Worm (Caenorhabditis elegans): ENCODE results near the gene T16A9.5.
"Not testable (repeated sequence)": the region's sequence is repeated elsewhere in the genome, so short reads cannot be mapped to it uniquely, and the experiment has no call there.

T16A9.5 gene

ce11 chrV:14212813-14213212, 2.2 kb downstream of the T16A9.5 start (continued):
- TF ChIP-seq gmeb-1 (tag; optimal IDR thresholded peaks at IDR 0.05) = peak; percentile 53
- no peak for TF ChIP-seq nhr-237 (tag; optimal IDR thresholded peaks at IDR 0.05)
- TF ChIP-seq unc-62 (GFP tag; optimal IDR thresholded peaks at IDR 0.05) = no peak
- no peak for TF ChIP-seq nhr-10 (tag; optimal IDR thresholded peaks at IDR 0.05)
- no peak for TF ChIP-seq ztf-11 (tag; optimal IDR thresholded peaks at IDR 0.05)

- no peak for TF ChIP-seq lin-13 (GFP tag; optimal IDR thresholded peaks at IDR 0.05)
- no peak for TF ChIP-seq ztf-11 (tag; optimal IDR thresholded peaks at IDR 0.05)
- TF ChIP-seq mbf-1 (tag; optimal IDR thresholded peaks at IDR 0.05) = no peak
- no peak for TF ChIP-seq ztf-1 (GFP tag; conservative IDR thresholded peaks at IDR 0.05)
- no peak for TF ChIP-seq ZK546.5 (tag; optimal IDR thresholded peaks at IDR 0.05)
- TF ChIP-seq unc-39 (tag; optimal IDR thresholded peaks at IDR 0.05) = no peak
Measured at ce11 chrV:14210743-14211142, 4.3 kb downstream of the T16A9.5 start, which contains the start of gene str-230. Gene str-230, minus strand, starts transcription at chrV:14210843.

DNA sequence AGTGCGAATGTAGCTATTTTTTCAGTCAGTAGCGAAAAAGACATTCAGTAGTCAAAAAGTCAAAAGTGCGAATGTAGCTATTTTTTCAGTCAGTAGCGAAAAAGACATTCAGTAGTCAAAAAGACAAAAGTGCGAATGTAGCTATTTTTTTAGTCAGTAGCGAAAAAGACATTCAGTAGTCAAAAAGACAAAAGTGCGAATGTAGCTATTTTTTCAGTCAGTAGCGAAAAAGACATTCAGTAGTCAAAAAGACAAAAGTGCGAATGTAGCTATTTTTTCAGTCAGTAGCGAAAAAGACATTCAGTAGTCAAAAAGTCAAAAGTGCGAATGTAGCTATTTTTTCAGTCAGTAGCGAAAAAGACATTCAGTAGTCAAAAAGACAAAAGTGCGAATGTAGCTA, 9.8 kb downstream of the T16A9.5 start, which contains the start of gene T16A9.3:
Gene T16A9.3 (plus strand): TSS at position 301 of the 400 bp plus-strand sequence.
- not testable (repeated sequence) for TF ChIP-seq nhr-77, C34F6.9, nhr-237 (tag; optimal IDR thresholded peaks at IDR 0.05)

- TF ChIP-seq egl-27 (tag; optimal IDR thresholded peaks at IDR 0.05) (peak; percentile 90), nhr-25 (tag; optimal IDR thresholded peaks at IDR 0.05) (peak; percentile 88), ceh-82 (tag; optimal IDR thresholded peaks at IDR 0.05) (peak; percentile 74), ama-1 (optimal IDR thresholded peaks at IDR 0.05) (peak; percentile 68), nhr-21 (tag; optimal IDR thresholded peaks at IDR 0.05) (peak; percentile 90), nhr-77 (tag; optimal IDR thresholded peaks at IDR 0.05) (peak; percentile 26), mab-5 (tag; optimal IDR thresholded peaks at IDR 0.05) (peak; percentile 66), nhr-237 (tag; optimal IDR thresholded peaks at IDR 0.05) (no peak), gmeb-1 (tag; optimal IDR thresholded peaks at IDR 0.05) (peak; percentile 79), ztf-4 (tag; optimal IDR thresholded peaks at IDR 0.05) (peak; percentile 92), unc-39 (tag; optimal IDR thresholded peaks at IDR 0.05) (no peak), nhr-23 (tag; optimal IDR thresholded peaks at IDR 0.05) (no peak), aly-2 (tag; optimal IDR thresholded peaks at IDR 0.05) (no peak), nhr-12 (tag; optimal IDR thresholded peaks at IDR 0.05) (peak; percentile 30), ztf-1 (GFP tag; conservative IDR thresholded peaks at IDR 0.05) (no peak), nhr-10 (tag; optimal IDR thresholded peaks at IDR 0.05) (peak; percentile 87), nhr-129 (tag; optimal IDR thresholded peaks at IDR 0.05) (peak; percentile 97), lsy-2 (tag; optimal IDR thresholded peaks at IDR 0.05) (peak; percentile 74 to 90), lin-13 (GFP tag; optimal IDR thresholded peaks at IDR 0.05) (peak; percentile 78), skn-1 (tag; optimal IDR thresholded peaks at IDR 0.05) (peak; percentile 40), sma-3 (GFP tag; optimal IDR thresholded peaks at IDR 0.05) (peak; percentile 91), C34F6.9 (tag; optimal IDR thresholded peaks at IDR 0.05) (peak; percentile 97), R02D3.7 (tag; optimal IDR thresholded peaks at IDR 0.05) (no peak), mbf-1 (tag; optimal IDR thresholded peaks at IDR 0.05) (no peak), snpc-4 (tag; optimal IDR thresholded peaks at IDR 0.05) (peak; percentile 65), unc-55 (GFP tag; optimal IDR thresholded peaks at IDR 0.05) (peak; percentile 97), dmd-4 (tag; optimal IDR thresholded peaks at IDR 0.05) (no peak), nhr-11 (tag; optimal IDR thresholded peaks at IDR 0.05) (peak; percentile 55), elt-1 (tag; optimal IDR thresholded peaks at IDR 0.05) (no peak), peb-1 (tag; optimal IDR thresholded peaks at IDR 0.05) (no peak), blmp-1 (tag; optimal IDR thresholded peaks at IDR 0.05; ENCODE audit: insufficient read depth) (peak; percentile 66), unc-62 (GFP tag; optimal IDR thresholded peaks at IDR 0.05) (peak; percentile 19), ZK546.5 (tag; optimal IDR thresholded peaks at IDR 0.05) (no peak), lin-39 (tag; optimal IDR thresholded peaks at IDR 0.05) (no peak), crh-2 (tag; optimal IDR thresholded peaks at IDR 0.05) (peak; percentile 94), zag-1 (tag; optimal IDR thresholded peaks at IDR 0.05) (peak; percentile 95), ztf-11 (tag; optimal IDR thresholded peaks at IDR 0.05) (no peak), alr-1 (tag; optimal IDR thresholded peaks at IDR 0.05) (no peak), sma-9 (GFP tag; optimal IDR thresholded peaks at IDR 0.05) (peak; percentile 94), sma-9 (tag; optimal IDR thresholded peaks at IDR 0.05) (no peak), sem-4 (tag; optimal IDR thresholded peaks at IDR 0.05) (peak; percentile 81), fos-1 (tag; optimal IDR thresholded peaks at IDR 0.05) (peak; percentile 91), nhr-6 (tag; optimal IDR thresholded peaks at IDR 0.05) (no peak), F13H6.1 (tag; optimal IDR thresholded peaks at IDR 0.05) (peak; percentile 94), ceh-16 (tag; optimal IDR thresholded peaks at IDR 0.05) (no peak), Y55F3AM.14 (GFP tag; optimal IDR thresholded peaks at IDR 0.05) (peak; percentile 73), elt-3 (tag; optimal IDR thresholded peaks at IDR 0.05) (no peak)
Measured at ce11 chrV:14200086-14200485, 14.9 kb downstream of the T16A9.5 start.

Measured in whole organism, L2 larva.